Fruit fly (Drosophila melanogaster): Measurements from ENCODE around the gene Ptip.

The Ptip gene

DNA sequence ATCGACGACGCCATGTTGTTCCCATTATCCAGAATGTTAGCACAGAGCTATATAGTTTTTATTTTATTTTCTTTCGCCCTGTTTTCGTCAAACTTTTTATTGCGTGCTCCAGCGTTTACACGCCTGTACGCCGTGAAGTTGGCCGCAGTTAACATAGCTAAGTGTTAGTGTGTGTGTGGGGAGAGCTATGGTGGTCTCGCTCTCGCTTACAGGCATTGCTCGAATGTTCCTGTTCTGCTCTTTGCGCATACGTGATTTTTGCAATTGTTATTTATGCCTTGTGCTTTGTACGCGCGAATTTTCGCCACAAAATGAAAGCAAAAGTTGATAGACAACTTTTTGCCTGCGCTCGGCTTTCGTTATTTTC, 24.9 kb downstream of the Ptip start (continued):
- peak; percentile 25 for TF ChIP-seq CG13123 (GFP tag; optimal IDR thresholded peaks at IDR 0.05)
- no peak for TF ChIP-seq CG9609 (GFP tag; optimal IDR thresholded peaks at IDR 0.05)
- peak; percentile 41 for TF ChIP-seq CG1233 (GFP tag; optimal IDR thresholded peaks at IDR 0.05)
- TF ChIP-seq pho (GFP tag; optimal IDR thresholded peaks at IDR 0.05): no peak
- TF ChIP-seq CG7556 (GFP tag; optimal IDR thresholded peaks at IDR 0.05): no peak
- peak; percentile 74 for TF ChIP-seq CG34422 (GFP tag; IDR thresholded peaks at IDR 0.05)
- TF ChIP-seq Hey (tag; optimal IDR thresholded peaks at IDR 0.05): peak; percentile 2
- TF ChIP-seq CG4360 (GFP tag; IDR thresholded peaks at IDR 0.05): 0 out of 2 replicates have a peak, but pooled peaks have one; percentile 58
- peak; percentile 30 for TF ChIP-seq Bdp1 (GFP tag; optimal IDR thresholded peaks at IDR 0.05)
- TF ChIP-seq CG42726 (GFP tag; IDR thresholded peaks at IDR 0.05; ENCODE audit: partially characterized antibody): no peak
- no peak for TF ChIP-seq fu2 (GFP tag; optimal IDR thresholded peaks at IDR 0.05)
- no peak for TF ChIP-seq H15 (GFP tag; IDR thresholded peaks at IDR 0.05)
- no peak for TF ChIP-seq ase (GFP tag; IDR thresholded peaks at IDR 0.05)
- TF ChIP-seq CG8765 (GFP tag; IDR thresholded peaks at IDR 0.05): no peak
- TF ChIP-seq B-H2 (GFP tag; optimal IDR thresholded peaks at IDR 0.05): peak; percentile 74
- TF ChIP-seq grau (tag; optimal IDR thresholded peaks at IDR 0.05): peak; percentile 20
- peak; percentile 82 for TF ChIP-seq abd-A (tag; optimal IDR thresholded peaks at IDR 0.05)
- TF ChIP-seq kah (GFP tag; optimal IDR thresholded peaks at IDR 0.05): peak; percentile 50
- TF ChIP-seq CG6272 (GFP tag; IDR thresholded peaks at IDR 0.05): no peak
- TF ChIP-seq CG33213 (GFP tag; optimal IDR thresholded peaks at IDR 0.05): peak; percentile 36
- TF ChIP-seq gfzf (GFP tag; optimal IDR thresholded peaks at IDR 0.05): peak; percentile 2
- no peak for TF ChIP-seq gsb-n (tag; optimal IDR thresholded peaks at IDR 0.05)
- no peak for TF ChIP-seq toy (GFP tag; IDR thresholded peaks at IDR 0.05)
- no peak for TF ChIP-seq Taf1 (GFP tag; IDR thresholded peaks at IDR 0.05)
- TF ChIP-seq CG1832 (GFP tag; optimal IDR thresholded peaks at IDR 0.05): peak; percentile 86
- TF ChIP-seq CG11247 (GFP tag; IDR thresholded peaks at IDR 0.05): peak; percentile 40; the same call in 1 of the 2 replicates
- TF ChIP-seq CG6254 (GFP tag; optimal IDR thresholded peaks at IDR 0.05): peak; percentile 30
- TF ChIP-seq CG12236 (GFP tag; optimal IDR thresholded peaks at IDR 0.05): no peak
- no peak for TF ChIP-seq Kr (GFP tag; optimal IDR thresholded peaks at IDR 0.05)
- no peak for TF ChIP-seq cato (GFP tag; optimal IDR thresholded peaks at IDR 0.05; ENCODE audit: borderline replicate concordance)
- TF ChIP-seq lilli (GFP tag; optimal IDR thresholded peaks at IDR 0.05): no peak
- TF ChIP-seq Side (GFP tag; optimal IDR thresholded peaks at IDR 0.05): peak; percentile 2
- TF ChIP-seq CG8281 (tag; optimal IDR thresholded peaks at IDR 0.05): no peak
- peak; percentile 44 for TF ChIP-seq CG6854 (GFP tag; optimal IDR thresholded peaks at IDR 0.05)
- no peak for TF ChIP-seq CG31224 (GFP tag; IDR thresholded peaks at IDR 0.05)
- TF ChIP-seq dmrt11E (tag; optimal IDR thresholded peaks at IDR 0.05): no peak
- TF ChIP-seq CG9215 (GFP tag; IDR thresholded peaks at IDR 0.05): no peak; the same call in 1 of the 2 replicates
- TF ChIP-seq CkIIα-i1 (GFP tag; IDR thresholded peaks at IDR 0.05): no peak
- peak; percentile 29 for TF ChIP-seq CG13296 (GFP tag; optimal IDR thresholded peaks at IDR 0.05)
- peak; percentile 68 for TF ChIP-seq HLHmδ (GFP tag; optimal IDR thresholded peaks at IDR 0.05)
- TF ChIP-seq Spps (tag; optimal IDR thresholded peaks at IDR 0.05): no peak
- peak; percentile 55 for TF ChIP-seq CG12659 (GFP tag; optimal IDR thresholded peaks at IDR 0.05)
- no peak for TF ChIP-seq GATAe (GFP tag; conservative IDR thresholded peaks at IDR 0.05)
- no peak for TF ChIP-seq Hsf (GFP tag; optimal IDR thresholded peaks at IDR 0.05)
- TF ChIP-seq CG10321 (GFP tag; IDR thresholded peaks at IDR 0.05): peak; percentile 99
- TF ChIP-seq CG9797 (GFP tag; optimal IDR thresholded peaks at IDR 0.05): no peak
- no peak for TF ChIP-seq bab2 (GFP tag; optimal IDR thresholded peaks at IDR 0.05)
- TF ChIP-seq z (GFP tag; IDR thresholded peaks at IDR 0.05): no peak
- TF ChIP-seq CG6765 (GFP tag; optimal IDR thresholded peaks at IDR 0.05): no peak
- TF ChIP-seq nau (GFP tag; optimal IDR thresholded peaks at IDR 0.05): no peak
- no peak for TF ChIP-seq Vsx1 (GFP tag; optimal IDR thresholded peaks at IDR 0.05)
- TF ChIP-seq Hand (GFP tag; optimal IDR thresholded peaks at IDR 0.05): no peak
